Worm (Caenorhabditis elegans) whole organism, L1 larva: ENCODE measurements around the gene egl-1.
A peak's percentile ranks its signal among the peaks of the same experiment; 100 is the strongest.

Source experiments
- C16A3.4 ChIP-seq: fragments of 150-350 bp; optimal IDR thresholded peaks from 2 replicates; lab custom pipeline; 2014; ENCODE audit warnings: missing biosample characterization, missing genetic modification characterization
- blmp-1 ChIP-seq: fragments of 150-350 bp; optimal IDR thresholded peaks from 2 replicates; lab custom pipeline; 2014; ENCODE audit warnings: missing biosample characterization, missing genetic modification characterization
- ceh-63 ChIP-seq: fragments of 200-800 bp; sonication (Bioruptor generic); optimal IDR thresholded peaks from 2 replicates; lab custom pipeline; 2018; ENCODE audit warnings: mild to moderate bottlenecking, missing genetic modification characterization, missing compliant biosample characterization
- ceh-8 ChIP-seq: fragments of 200-800 bp; sonication (Bioruptor generic); optimal IDR thresholded peaks from 2 replicates; lab custom pipeline; 2018; ENCODE audit warnings: mild to moderate bottlenecking, missing genetic modification characterization, moderate library complexity, missing compliant biosample characterization
- ceh-88 ChIP-seq: fragments of 200-800 bp; sonication (Bioruptor generic); IDR thresholded peaks from 2 replicates; pipeline ENCODE4 v1.3.6; 2022; ENCODE audit warnings: missing genetic modification characterization, missing compliant biosample characterization
- ces-1 ChIP-seq: fragments of 150-350 bp; optimal IDR thresholded peaks from 2 replicates; lab custom pipeline; 2014; ENCODE audit warnings: missing biosample characterization, missing genetic modification reagents, missing genetic modification characterization
- dsc-1 ChIP-seq: sonication (generic microtip); optimal IDR thresholded peaks from 2 replicates; lab custom pipeline; 2016; ENCODE audit warnings: mild to moderate bottlenecking, missing genetic modification characterization, missing compliant biosample characterization
- efl-1 ChIP-seq, 4 experiments: fragments of 150-350 bp; optimal IDR thresholded peaks in 3 of 4; peaks in 1 of 4; 1 replicate in 1 of 4; 2 replicates in 3 of 4; lab custom pipeline; 2014; ENCODE audit warnings: missing biosample characterization in 2 of 4, missing genetic modification characterization in 2 of 4, missing genetic modification reagents in 2 of 4
- elt-2 ChIP-seq: sonication (generic microtip); optimal IDR thresholded peaks from 2 replicates; lab custom pipeline; 2016; ENCODE audit warnings: missing genetic modification characterization, mild to moderate bottlenecking, inconsistent platforms, missing compliant biosample characterization, missing genetic modification reagents
- elt-3 ChIP-seq, 6 experiments: fragments of 150-350 bp in 1 of 6; sonication (generic microtip); optimal IDR thresholded peaks; 2 replicates each; lab custom pipeline; 2017 to 2018; ENCODE audit warnings: missing biosample characterization in 6 of 6, missing genetic modification characterization in 6 of 6, inconsistent platforms in 1 of 6
- ets-5 ChIP-seq: fragments of 200-800 bp; sonication (Bioruptor generic); IDR thresholded peaks from 2 replicates; pipeline ENCODE4 v1.3.6; 2022; ENCODE audit warnings: missing genetic modification characterization, missing compliant biosample characterization
- fkh-10 ChIP-seq: sonication (generic microtip); optimal IDR thresholded peaks from 2 replicates; lab custom pipeline; 2017; ENCODE audit warnings: missing biosample characterization, missing genetic modification reagents, missing genetic modification characterization
- fkh-8 ChIP-seq: sonication (generic microtip); optimal IDR thresholded peaks from 2 replicates; lab custom pipeline; 2016; ENCODE audit warnings: mild to moderate bottlenecking, missing genetic modification characterization, missing compliant biosample characterization
- fos-1 ChIP-seq: fragments of 150-350 bp; optimal IDR thresholded peaks from 2 replicates; lab custom pipeline; 2014; ENCODE audit warnings: missing biosample characterization, missing genetic modification characterization
- hlh-17 ChIP-seq: fragments of 200-800 bp; sonication (Bioruptor generic); optimal IDR thresholded peaks from 2 replicates; lab custom pipeline; 2018; ENCODE audit warnings: missing genetic modification characterization, mild to moderate bottlenecking, missing compliant biosample characterization, moderate library complexity, borderline replicate concordance
- isw-1 ChIP-seq: fragments of 200-800 bp; sonication (Bioruptor generic); IDR thresholded peaks from 2 replicates; pipeline ENCODE4 v1.3.6; 2022; ENCODE audit warnings: missing genetic modification characterization, missing compliant biosample characterization
- jun-1 ChIP-seq: fragments of 150-350 bp; optimal IDR thresholded peaks from 2 replicates; lab custom pipeline; 2014; ENCODE audit warnings: missing biosample characterization, missing genetic modification reagents, missing genetic modification characterization
- lin-15B ChIP-seq: fragments of 150-350 bp; sonication (generic microtip); optimal IDR thresholded peaks from 3 replicates; lab custom pipeline; 2014; ENCODE audit warnings: missing biosample characterization, missing genetic modification characterization
- lin-39 ChIP-seq: fragments of 150-350 bp; optimal IDR thresholded peaks from 2 replicates; lab custom pipeline; 2014; ENCODE audit warnings: missing biosample characterization, missing genetic modification reagents, missing genetic modification characterization
- mep-1 ChIP-seq: fragments of 150-350 bp; optimal IDR thresholded peaks from 2 replicates; lab custom pipeline; 2014; ENCODE audit warnings: missing biosample characterization, missing genetic modification characterization
- nhr-20 ChIP-seq: sonication (generic microtip); optimal IDR thresholded peaks from 2 replicates; lab custom pipeline; 2016; ENCODE audit warnings: mild to moderate bottlenecking, missing genetic modification characterization, missing compliant biosample characterization
- nhr-237 ChIP-seq: fragments of 150-350 bp; optimal IDR thresholded peaks from 2 replicates; lab custom pipeline; 2014; ENCODE audit warnings: missing biosample characterization, missing genetic modification characterization
- nhr-71 ChIP-seq: sonication (generic microtip); optimal IDR thresholded peaks from 2 replicates; lab custom pipeline; 2016; ENCODE audit warnings: mild to moderate bottlenecking, missing genetic modification characterization, moderate library complexity, missing compliant biosample characterization
- nhr-84 ChIP-seq: sonication (generic microtip); optimal IDR thresholded peaks from 2 replicates; lab custom pipeline; 2017; ENCODE audit warnings: missing biosample characterization, missing genetic modification characterization
- nhr-85 ChIP-seq: sonication (generic microtip); peaks from one replicate; lab custom pipeline; 2016; ENCODE audit warnings: missing genetic modification characterization, inconsistent platforms, missing compliant biosample characterization
- pag-3 ChIP-seq: sonication (generic microtip); optimal IDR thresholded peaks from 2 replicates; lab custom pipeline; 2017; ENCODE audit warnings: missing genetic modification characterization, mild to moderate bottlenecking, missing compliant biosample characterization, antibody characterized with exemption, borderline replicate concordance; ENCODE audit not compliant: insufficient read depth
- pax-3 ChIP-seq: fragments of 200-800 bp; sonication (Bioruptor generic); optimal IDR thresholded peaks from 2 replicates; lab custom pipeline; 2018; ENCODE audit warnings: mild to moderate bottlenecking, missing genetic modification characterization, moderate library complexity, missing compliant biosample characterization
- pqm-1 ChIP-seq: sonication (generic microtip); optimal IDR thresholded peaks from 3 replicates; lab custom pipeline; 2017; ENCODE audit warnings: missing biosample characterization, missing genetic modification characterization
- rnt-1 ChIP-seq: sonication (generic microtip); optimal IDR thresholded peaks from 2 replicates; lab custom pipeline; 2016; ENCODE audit warnings: mild to moderate bottlenecking, missing genetic modification characterization, moderate library complexity, missing compliant biosample characterization
- skn-1 ChIP-seq: fragments of 150-350 bp; optimal IDR thresholded peaks from 2 replicates; lab custom pipeline; 2014; ENCODE audit warnings: missing biosample characterization, missing genetic modification characterization
- snu-23 ChIP-seq: sonication (generic microtip); optimal IDR thresholded peaks from 2 replicates; lab custom pipeline; 2016; ENCODE audit warnings: missing genetic modification characterization, missing compliant biosample characterization
- sox-4 ChIP-seq: sonication (generic microtip); optimal IDR thresholded peaks from 2 replicates; lab custom pipeline; 2016; ENCODE audit warnings: missing genetic modification characterization, missing compliant biosample characterization
- swsn-7 ChIP-seq: sonication (generic microtip); optimal IDR thresholded peaks from 2 replicates; lab custom pipeline; 2016; ENCODE audit warnings: missing genetic modification characterization, missing compliant biosample characterization
- tbx-2 ChIP-seq: sonication (generic microtip); optimal IDR thresholded peaks from 2 replicates; lab custom pipeline; 2016; ENCODE audit warnings: missing genetic modification characterization, missing compliant biosample characterization
- tlp-1 ChIP-seq: fragments of 150-350 bp; optimal IDR thresholded peaks from 2 replicates; lab custom pipeline; 2014; ENCODE audit warnings: missing biosample characterization, missing genetic modification characterization
- unc-130 ChIP-seq: fragments of 150-350 bp; optimal IDR thresholded peaks from 2 replicates; lab custom pipeline; 2017; ENCODE audit warnings: missing biosample characterization, missing genetic modification characterization, inconsistent platforms
- unc-30 ChIP-seq: sonication (generic microtip); optimal IDR thresholded peaks from 2 replicates; lab custom pipeline; 2017; ENCODE audit warnings: missing biosample characterization, missing genetic modification characterization
- unc-62 ChIP-seq: fragments of 150-350 bp; optimal IDR thresholded peaks from 2 replicates; lab custom pipeline; 2014; ENCODE audit warnings: missing biosample characterization, missing genetic modification reagents, missing genetic modification characterization
- vab-15 ChIP-seq: sonication (generic microtip); optimal IDR thresholded peaks from 2 replicates; lab custom pipeline; 2017; ENCODE audit warnings: missing genotype, mild to moderate bottlenecking, missing genetic modification characterization, missing compliant biosample characterization
- xbp-1 ChIP-seq: sonication (generic microtip); optimal IDR thresholded peaks from 2 replicates; lab custom pipeline; 2016; ENCODE audit warnings: missing genetic modification characterization, missing compliant biosample characterization
- zag-1 ChIP-seq: fragments of 150-350 bp; optimal IDR thresholded peaks from 2 replicates; lab custom pipeline; 2014; ENCODE audit warnings: missing biosample characterization, missing genetic modification characterization
- zip-4 ChIP-seq: fragments of 200-800 bp; sonication (Bioruptor generic); optimal IDR thresholded peaks from 2 replicates; lab custom pipeline; 2018; ENCODE audit warnings: mild to moderate bottlenecking, missing genetic modification characterization, moderate library complexity, missing compliant biosample characterization

egl-1 gene

DNA sequence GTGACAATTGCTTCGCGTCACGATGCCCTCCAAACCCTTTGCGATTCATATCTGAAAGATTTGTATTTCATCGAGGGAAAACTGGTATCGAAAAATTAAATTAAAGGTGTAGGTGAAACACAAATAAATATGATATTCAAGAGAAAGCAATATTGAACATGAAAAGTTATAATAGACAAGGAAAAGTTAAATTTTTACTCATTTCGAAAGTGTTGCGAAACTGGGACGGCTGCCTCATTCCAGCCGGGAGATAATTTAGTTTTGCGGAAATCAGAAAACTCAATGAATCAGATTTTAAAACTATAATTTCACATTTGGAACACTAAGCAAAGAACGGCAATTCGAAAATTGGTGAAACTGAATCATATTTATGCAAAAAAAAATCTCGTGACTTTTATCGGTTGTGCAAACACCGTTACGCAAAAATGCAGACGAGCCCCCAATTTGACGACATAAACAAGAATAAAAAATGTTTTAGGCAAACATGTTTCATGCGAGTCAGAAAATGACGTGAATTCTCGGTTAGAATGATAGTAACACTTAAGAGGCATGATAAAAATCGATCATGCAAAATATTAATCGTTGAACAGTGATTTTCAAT lies 17.1 kb downstream of the egl-1 start, which contains the start of the genes nxf-1 and C15H11.11 (continued):
- no peak for TF ChIP-seq ets-5 (GFP tag; lab: Robert Waterston, UW)
- TF ChIP-seq fos-1 (tag; lab: Kevin White, UChicago) = peak; percentile 11
- TF ChIP-seq jun-1 = peak; percentile 50
- TF ChIP-seq fkh-10 (GFP tag; lab: Kevin White, UChicago) = peak; percentile 33
- peak; percentile 80 for TF ChIP-seq swsn-7 (tag; lab: Kevin White, UChicago)
- TF ChIP-seq fkh-8 (tag; lab: Kevin White, UChicago) = peak; percentile 24
- TF ChIP-seq vab-15 (tag; lab: Kevin White, UChicago) = no peak
- TF ChIP-seq xbp-1 (tag; lab: Kevin White, UChicago) = peak; percentile 76
- TF ChIP-seq zip-4 (GFP tag; lab: Kevin White, UChicago) = peak; percentile 68
- peak; percentile 37; the same call in 1 of the 2 replicates for TF ChIP-seq isw-1 (GFP tag; lab: Robert Waterston, UW)
- no peak for TF ChIP-seq unc-62 (GFP tag; lab: Kevin White, UChicago)
- TF ChIP-seq mep-1 (tag; lab: Kevin White, UChicago) = peak; percentile 89
- TF ChIP-seq dsc-1 = peak; percentile 68
- peak; percentile 11 for TF ChIP-seq skn-1 (tag; lab: Kevin White, UChicago)
- peak; percentile 85 for TF ChIP-seq snu-23 (GFP tag; lab: Kevin White, UChicago)
- TF ChIP-seq lin-15B (tag; lab: Kevin White, UChicago) = peak; percentile 21
- TF ChIP-seq pag-3 (tag; lab: Kevin White, UChicago) = no peak
- peak; percentile 83 for TF ChIP-seq nhr-20 (tag; lab: Kevin White, UChicago)
- peak; percentile 57 for TF ChIP-seq lin-39 (tag; lab: Kevin White, UChicago)
- TF ChIP-seq unc-130 (tag; lab: Kevin White, UChicago) = peak; percentile 65
- peak; percentile 68 for TF ChIP-seq rnt-1 (tag; lab: Kevin White, UChicago)
- TF ChIP-seq tbx-2 (tag; lab: Kevin White, UChicago) = peak; percentile 74
- TF ChIP-seq elt-3 (tag; optimal IDR thresholded peaks at IDR 0.05; lab: Kevin White, UChicago) = peak in 2 of 6 experiments; percentile 32 to 51
- TF ChIP-seq efl-1 (optimal IDR thresholded peaks at IDR 0.05; lab: Kevin White, UChicago) = peak; percentile 69 to 77
- peak; percentile 75 to 97 for TF ChIP-seq efl-1 (GFP tag; optimal IDR thresholded peaks at IDR 0.05 in 1 of 2; lab: Kevin White, UChicago)
- no peak for TF ChIP-seq nhr-237 (tag; lab: Kevin White, UChicago)
- no peak for TF ChIP-seq tlp-1 (tag; lab: Kevin White, UChicago)
- TF ChIP-seq ces-1 = no peak
- TF ChIP-seq ceh-8 (GFP tag; lab: Kevin White, UChicago) = peak; percentile 0
- no peak for TF ChIP-seq pqm-1
- TF ChIP-seq unc-30 = no peak
- TF ChIP-seq nhr-71 (tag; lab: Kevin White, UChicago) = peak; percentile 88
- peak; percentile 62 for TF ChIP-seq C16A3.4 (tag; lab: Kevin White, UChicago)
- peak; percentile 1 for TF ChIP-seq sox-4 (tag; lab: Kevin White, UChicago)
- TF ChIP-seq nhr-85 (tag; lab: Kevin White, UChicago) = peak; percentile 79
- TF ChIP-seq blmp-1 = peak; percentile 60
- no peak for TF ChIP-seq ceh-63
- TF ChIP-seq nhr-84 (tag; lab: Kevin White, UChicago) = no peak

- TF ChIP-seq zag-1 (tag; lab: Kevin White, UChicago) = no peak
- no peak for TF ChIP-seq efl-1 (optimal IDR thresholded peaks at IDR 0.05; lab: Kevin White, UChicago)
- peak in 1 of 2 experiments; percentile 41 for TF ChIP-seq efl-1 (GFP tag; optimal IDR thresholded peaks at IDR 0.05 in 1 of 2; lab: Kevin White, UChicago)
- no peak for TF ChIP-seq ceh-88 (GFP tag; lab: Robert Waterston, UW)
- TF ChIP-seq zip-4 (GFP tag; lab: Kevin White, UChicago) = no peak
- no peak for TF ChIP-seq nhr-85 (tag; lab: Kevin White, UChicago)
- peak; percentile 63 for TF ChIP-seq jun-1
- peak; percentile 2 for TF ChIP-seq pax-3 (tag; lab: Kevin White, UChicago)
- peak; percentile 60 for TF ChIP-seq elt-2 (tag; lab: Kevin White, UChicago)
- TF ChIP-seq unc-62 (GFP tag; lab: Kevin White, UChicago) = no peak
- TF ChIP-seq hlh-17 (GFP tag; lab: Kevin White, UChicago) = no peak
Observed at ce11 chrV:14414032-14414431, 18.1 kb downstream of the egl-1 start.
